Fruit fly (Drosophila melanogaster) whole organism, embryonic: ENCODE measurements around the gene CG42824.

Experiments used
- Atf-2 ChIP-seq: fragments of 200-800 bp; sonication (Bioruptor generic); optimal IDR thresholded peaks from 2 replicates; lab custom pipeline; 2016; ENCODE audit warnings: missing biosample characterization, missing genetic modification characterization
- CG12155 ChIP-seq: fragments of 200-800 bp; sonication (Bioruptor generic); optimal IDR thresholded peaks from 3 replicates; lab custom pipeline; 2016; ENCODE audit warnings: missing biosample characterization, missing genetic modification characterization
- CG17359 ChIP-seq: fragments of 200-800 bp; sonication (Bioruptor generic); optimal IDR thresholded peaks from 3 replicates; lab custom pipeline; 2018; ENCODE audit warnings: missing biosample characterization, mild to moderate bottlenecking, missing genetic modification characterization, moderate library complexity
- CG17802 ChIP-seq: fragments of 200-800 bp; sonication (Bioruptor generic); optimal IDR thresholded peaks from 2 replicates; lab custom pipeline; 2018; ENCODE audit warnings: missing biosample characterization, mild to moderate bottlenecking, missing genetic modification characterization, moderate library complexity
- CG1832 ChIP-seq: fragments of 200-800 bp; sonication (Bioruptor generic); optimal IDR thresholded peaks from 2 replicates; lab custom pipeline; 2017; ENCODE audit warnings: missing biosample characterization, mild to moderate bottlenecking, missing genetic modification characterization, inconsistent platforms
- CG18476 ChIP-seq: fragments of 200-800 bp; sonication (Bioruptor generic); optimal IDR thresholded peaks from 2 replicates; lab custom pipeline; 2016; ENCODE audit warnings: missing biosample characterization, mild to moderate bottlenecking, missing genetic modification characterization
- CG2202 ChIP-seq: fragments of 200-800 bp; sonication (Bioruptor generic); optimal IDR thresholded peaks from 2 replicates; lab custom pipeline; 2018; ENCODE audit warnings: missing biosample characterization, mild to moderate bottlenecking, missing genetic modification characterization
- CG31365 ChIP-seq: fragments of 200-800 bp; sonication (Bioruptor generic); optimal IDR thresholded peaks from 2 replicates; lab custom pipeline; 2018; ENCODE audit warnings: missing biosample characterization, mild to moderate bottlenecking, missing genetic modification characterization
- CG3995 ChIP-seq: fragments of 200-800 bp; sonication (Bioruptor generic); optimal IDR thresholded peaks from 3 replicates; lab custom pipeline; 2016; ENCODE audit warnings: missing biosample characterization, missing genetic modification characterization
- CG42726 ChIP-seq: fragments of 200-800 bp; sonication (Bioruptor generic); IDR thresholded peaks from 2 replicates; pipeline ENCODE4 v1.3.6; 2022; ENCODE audit warnings: missing biosample characterization, missing genetic modification characterization; ENCODE audit not compliant: partially characterized antibody
- CG4707 ChIP-seq: fragments of 200-800 bp; sonication (Bioruptor generic); optimal IDR thresholded peaks from 2 replicates; lab custom pipeline; 2018; ENCODE audit warnings: missing biosample characterization, mild to moderate bottlenecking, missing genetic modification characterization, moderate library complexity
- CG6854 ChIP-seq: fragments of 200-800 bp; sonication (Bioruptor generic); optimal IDR thresholded peaks from 3 replicates; lab custom pipeline; 2017; ENCODE audit warnings: missing biosample characterization, mild to moderate bottlenecking, missing genetic modification characterization
- CG7556 ChIP-seq: fragments of 200-800 bp; sonication (Bioruptor generic); optimal IDR thresholded peaks from 2 replicates; lab custom pipeline; 2017; ENCODE audit warnings: missing biosample characterization, mild to moderate bottlenecking, missing genetic modification characterization
- CG7987 ChIP-seq: fragments of 200-800 bp; sonication (Bioruptor generic); optimal IDR thresholded peaks from 2 replicates; lab custom pipeline; 2018; ENCODE audit warnings: missing biosample characterization, mild to moderate bottlenecking, missing genetic modification characterization, moderate library complexity
- CG8290 ChIP-seq, 3 experiments: fragments of 200-800 bp; sonication (Bioruptor generic); optimal IDR thresholded peaks; 2 replicates each; lab custom pipeline; 2016 to 2019; ENCODE audit warnings: missing biosample characterization in 3 of 3, missing genetic modification characterization in 3 of 3, mild to moderate bottlenecking in 2 of 3, moderate library complexity in 1 of 3
- Dref ChIP-seq: fragments of 200-800 bp; sonication (Bioruptor generic); IDR thresholded peaks from 2 replicates; pipeline ENCODE4 v1.3.6; 2022; ENCODE audit warnings: missing biosample characterization, missing genetic modification characterization
- Fer1 ChIP-seq: fragments of 200-800 bp; sonication (Bioruptor generic); optimal IDR thresholded peaks from 2 replicates; lab custom pipeline; 2017; ENCODE audit warnings: missing biosample characterization, mild to moderate bottlenecking, missing genetic modification characterization
- Hr3 ChIP-seq: fragments of 200-800 bp; sonication (Bioruptor generic); optimal IDR thresholded peaks from 3 replicates; lab custom pipeline; 2016; ENCODE audit warnings: missing biosample characterization, missing genetic modification characterization
- Hr78 ChIP-seq, 2 experiments: fragments of 200-800 bp in 1 of 2; fragments of >200 bp in 1 of 2; sonication (Bioruptor generic) in 1 of 2; optimal IDR thresholded peaks; 2 replicates each; lab custom pipeline; 2017 to 2019; ENCODE audit warnings: missing biosample characterization in 2 of 2, missing genetic modification characterization in 2 of 2, mild to moderate bottlenecking in 1 of 2, moderate library complexity in 1 of 2
- Lim3 ChIP-seq: fragments of 200-800 bp; sonication (Bioruptor generic); IDR thresholded peaks from 2 replicates; pipeline ENCODE4 v1.3.6; 2022; ENCODE audit warnings: missing biosample characterization, missing genetic modification characterization
- Max ChIP-seq: fragments of 200-800 bp; sonication (Bioruptor generic); optimal IDR thresholded peaks from 2 replicates; lab custom pipeline; 2016; ENCODE audit warnings: missing biosample characterization, mild to moderate bottlenecking, missing genetic modification characterization
- Mes4 ChIP-seq: fragments of 200-800 bp; sonication (Bioruptor generic); optimal IDR thresholded peaks from 2 replicates; lab custom pipeline; 2016; ENCODE audit warnings: missing biosample characterization, missing genetic modification characterization
- Ptx1 ChIP-seq: fragments of 200-800 bp; sonication (Bioruptor generic); IDR thresholded peaks from 2 replicates; pipeline ENCODE4 v1.3.6; 2022; ENCODE audit warnings: missing biosample characterization, missing genetic modification characterization
- Trl ChIP-seq, 3 experiments: fragments of >200 bp in 2 of 3; fragments of 200-800 bp in 1 of 3; sonication (Bioruptor generic) in 1 of 3; optimal IDR thresholded peaks; 2 replicates in 1 of 3; 3 replicates in 2 of 3; lab custom pipeline; 2016 to 2017; ENCODE audit warnings: missing biosample characterization in 1 of 3, missing genetic modification characterization in 1 of 3
- br ChIP-seq: fragments of >200 bp; optimal IDR thresholded peaks from 2 replicates; lab custom pipeline; 2017
- cad ChIP-seq: fragments of >200 bp; optimal IDR thresholded peaks from 2 replicates; lab custom pipeline; 2017; ENCODE audit warnings: missing biosample characterization, missing genetic modification characterization
- dm ChIP-seq: fragments of 200-800 bp; sonication (Bioruptor generic); optimal IDR thresholded peaks from 3 replicates; lab custom pipeline; 2016; ENCODE audit warnings: missing biosample characterization, missing genetic modification characterization
- dmrt99B ChIP-seq: fragments of 200-800 bp; sonication (Bioruptor generic); optimal IDR thresholded peaks from 2 replicates; lab custom pipeline; 2018; ENCODE audit warnings: missing biosample characterization, mild to moderate bottlenecking, missing genetic modification characterization, moderate library complexity
- ems ChIP-seq: fragments of 200-800 bp; sonication (Bioruptor generic); optimal IDR thresholded peaks from 3 replicates; lab custom pipeline; 2016; ENCODE audit warnings: missing biosample characterization, missing genetic modification characterization
- en ChIP-seq: fragments of 200-800 bp; sonication (Bioruptor generic); optimal IDR thresholded peaks from 2 replicates; lab custom pipeline; 2016; ENCODE audit warnings: missing biosample characterization, missing genetic modification characterization
- eve ChIP-seq, 2 experiments: fragments of >200 bp; optimal IDR thresholded peaks; 2 replicates each; lab custom pipeline; 2017; ENCODE audit warnings: missing biosample characterization in 2 of 2, missing genetic modification characterization in 2 of 2
- ewg ChIP-seq: fragments of 200-800 bp; sonication (Bioruptor generic); optimal IDR thresholded peaks from 3 replicates; lab custom pipeline; 2017; ENCODE audit warnings: mild to moderate bottlenecking, missing biosample characterization, missing genetic modification reagents, missing genetic modification characterization
- gce ChIP-seq: fragments of 200-800 bp; sonication (Bioruptor generic); IDR thresholded peaks from 3 replicates; pipeline ENCODE4 v1.3.6; 2022; ENCODE audit warnings: missing biosample characterization, missing genetic modification characterization
- grn ChIP-seq: fragments of 200-800 bp; sonication (Bioruptor generic); optimal IDR thresholded peaks from 3 replicates; lab custom pipeline; 2017; ENCODE audit warnings: missing biosample characterization, missing genetic modification characterization
- hbn ChIP-seq: fragments of 200-800 bp; sonication (Bioruptor generic); IDR thresholded peaks from 2 replicates; pipeline ENCODE4 v1.3.6; 2022; ENCODE audit warnings: missing biosample characterization, missing genetic modification characterization; ENCODE audit not compliant: partially characterized antibody
- ind ChIP-seq: fragments of 200-800 bp; sonication (Bioruptor generic); optimal IDR thresholded peaks from 3 replicates; lab custom pipeline; 2016; ENCODE audit warnings: missing biosample characterization, missing genetic modification characterization
- kay ChIP-seq: fragments of 200-800 bp; sonication (Bioruptor generic); optimal IDR thresholded peaks from 2 replicates; lab custom pipeline; 2016; ENCODE audit warnings: missing biosample characterization, missing genetic modification characterization
- klu ChIP-seq: fragments of 200-800 bp; sonication (Bioruptor generic); IDR thresholded peaks from 2 replicates; pipeline ENCODE4 v1.3.6; 2022; ENCODE audit warnings: missing biosample characterization, missing genetic modification characterization
- nerfin-1 ChIP-seq: fragments of 200-800 bp; sonication (Bioruptor generic); optimal IDR thresholded peaks from 3 replicates; lab custom pipeline; 2019; ENCODE audit warnings: missing biosample characterization, mild to moderate bottlenecking, missing genetic modification characterization, moderate library complexity
- pho ChIP-seq: fragments of 200-800 bp; sonication (Bioruptor generic); optimal IDR thresholded peaks from 2 replicates; lab custom pipeline; 2016; ENCODE audit warnings: missing biosample characterization, missing genetic modification characterization
- ranshi ChIP-seq: fragments of 200-800 bp; sonication (Bioruptor generic); IDR thresholded peaks from 2 replicates; pipeline ENCODE4 v1.3.6; 2022; ENCODE audit warnings: missing biosample characterization, missing genetic modification characterization
- sr ChIP-seq: fragments of 200-800 bp; sonication (Bioruptor generic); IDR thresholded peaks from 3 replicates; pipeline ENCODE4 v1.3.6; 2022; ENCODE audit warnings: missing biosample characterization, missing genetic modification characterization
- stwl ChIP-seq: fragments of 200-800 bp; sonication (Bioruptor generic); optimal IDR thresholded peaks from 3 replicates; lab custom pipeline; 2018; ENCODE audit warnings: missing biosample characterization, mild to moderate bottlenecking, missing genetic modification characterization, moderate library complexity
- tgo ChIP-seq: fragments of 200-800 bp; sonication (Bioruptor generic); IDR thresholded peaks from 3 replicates; pipeline ENCODE4 v1.3.6; 2022; ENCODE audit warnings: missing biosample characterization, missing genetic modification characterization
- tio ChIP-seq: fragments of 200-800 bp; sonication (Bioruptor generic); optimal IDR thresholded peaks from 2 replicates; lab custom pipeline; 2017; ENCODE audit warnings: missing biosample characterization, missing genetic modification characterization, inconsistent platforms
- vfl ChIP-seq: fragments of 200-800 bp; sonication (Bioruptor generic); optimal IDR thresholded peaks from 2 replicates; lab custom pipeline; 2016; ENCODE audit warnings: missing biosample characterization, missing genetic modification characterization
- yki ChIP-seq: fragments of >200 bp; optimal IDR thresholded peaks from 3 replicates; lab custom pipeline; 2018
- zen2 ChIP-seq: fragments of 200-800 bp; sonication (Bioruptor generic); IDR thresholded peaks from 3 replicates; pipeline ENCODE4 v1.3.6; 2022; ENCODE audit warnings: missing biosample characterization, missing genetic modification characterization; ENCODE audit not compliant: partially characterized antibody

The CG42824 gene

DNA sequence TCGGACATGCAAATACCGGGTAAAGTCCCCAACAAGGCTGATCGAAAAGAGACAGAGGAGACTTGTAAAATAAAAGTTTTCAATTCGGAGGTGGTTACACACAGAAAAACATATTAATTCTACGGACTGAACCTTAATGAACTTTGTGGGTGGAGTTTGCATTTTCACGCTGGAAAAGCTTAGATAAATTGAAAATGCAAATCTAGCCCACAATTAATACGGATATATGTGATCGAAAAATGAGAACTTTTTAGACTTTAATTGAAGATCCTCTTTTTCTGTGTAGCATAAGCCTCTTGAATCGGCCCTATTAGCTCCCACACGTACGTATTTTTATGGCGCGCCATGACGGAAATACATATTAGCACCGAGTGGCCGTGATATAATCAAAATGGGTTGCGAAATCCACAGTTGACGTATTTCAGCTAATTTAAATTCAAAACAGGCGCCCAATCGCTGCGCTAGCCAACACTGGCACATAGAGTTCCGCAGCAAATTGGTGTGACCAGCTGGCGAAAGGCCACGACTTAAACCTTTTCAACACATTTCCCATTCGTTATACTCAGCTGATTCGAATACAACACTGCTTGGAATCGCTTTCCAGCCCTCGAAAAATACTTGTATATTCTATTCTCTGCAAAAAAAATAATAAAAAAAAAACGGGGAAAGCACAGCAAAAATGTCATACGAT, 20.8 kb downstream of the CG42824 start (continued):
- TF ChIP-seq klu (GFP tag; lab: Robert Waterston, UW): no peak
- no peak for TF ChIP-seq cad (GFP tag; lab: Kevin White, UChicago)
- peak; percentile 62 for TF ChIP-seq ind (GFP tag; lab: Kevin White, UChicago)
- peak; percentile 51 for TF ChIP-seq tio (GFP tag; lab: Kevin White, UChicago)
- peak; percentile 3 for TF ChIP-seq CG2202 (tag; lab: Kevin White, UChicago)
- TF ChIP-seq CG31365: peak; percentile 63
- TF ChIP-seq eve (GFP tag; optimal IDR thresholded peaks at IDR 0.05; lab: Kevin White, UChicago): peak in 1 of 2 experiments; percentile 87
- TF ChIP-seq CG17802 (tag; lab: Kevin White, UChicago): peak; percentile 9
- TF ChIP-seq CG18476: no peak
- peak; percentile 58; the same call in 1 of the 2 replicates for TF ChIP-seq Ptx1 (GFP tag; lab: Robert Waterston, UW)
- peak; percentile 56 for TF ChIP-seq dm (GFP tag; lab: Kevin White, UChicago)
- peak; percentile 49 for TF ChIP-seq nerfin-1 (tag; lab: Kevin White, UChicago)
- TF ChIP-seq sr: peak; percentile 50; the same call in 1 of the 3 replicates
- TF ChIP-seq, all 482 proteins: peak for 313

DNA sequence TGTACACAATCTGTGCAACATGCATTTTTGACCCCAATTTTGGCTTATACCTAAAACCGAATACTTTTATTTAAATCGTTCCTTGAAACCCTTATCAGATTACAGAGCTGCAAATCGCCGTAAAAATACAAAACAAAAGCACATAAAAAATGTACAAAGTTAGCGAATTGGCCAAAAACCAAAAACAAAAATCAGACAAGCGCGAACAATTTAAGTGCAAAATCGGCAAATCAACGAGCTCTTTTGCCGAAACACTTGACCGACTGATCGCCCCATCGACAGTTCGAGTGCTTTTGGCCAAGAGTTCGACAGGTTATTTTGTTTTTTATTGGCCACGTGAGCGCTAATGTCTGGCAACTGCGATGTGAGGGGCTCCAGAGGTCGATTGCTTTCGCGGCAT, 24.4 kb downstream of the CG42824 start:
- TF ChIP-seq CG42726 (GFP tag; lab: Robert Waterston, UW): no peak
- TF ChIP-seq vfl (GFP tag; lab: Kevin White, UChicago): no peak
- TF ChIP-seq kay (GFP tag; lab: Kevin White, UChicago): no peak
- TF ChIP-seq CG7987: no peak
- TF ChIP-seq gce (GFP tag; lab: Robert Waterston, UW): no peak
- TF ChIP-seq Mes4 (GFP tag; lab: Kevin White, UChicago): no peak
- no peak for TF ChIP-seq Trl (optimal IDR thresholded peaks at IDR 0.05; lab: Kevin White, UChicago)
- TF ChIP-seq Trl (GFP tag; optimal IDR thresholded peaks at IDR 0.05; lab: Kevin White, UChicago): no peak
- TF ChIP-seq Dref (GFP tag; lab: Robert Waterston, UW): no peak
- TF ChIP-seq ranshi (GFP tag; lab: Robert Waterston, UW): no peak
- TF ChIP-seq CG7556 (GFP tag; lab: Kevin White, UChicago): no peak
- no peak for TF ChIP-seq Fer1 (GFP tag; lab: Kevin White, UChicago)
- no peak for TF ChIP-seq CG4707 (GFP tag; lab: Kevin White, UChicago)
- TF ChIP-seq CG1832 (GFP tag; lab: Kevin White, UChicago): no peak
- TF ChIP-seq Hr3: no peak
- no peak for TF ChIP-seq tgo (GFP tag; lab: Robert Waterston, UW)
- no peak for TF ChIP-seq CG17359
- TF ChIP-seq Hr78 (GFP tag; optimal IDR thresholded peaks at IDR 0.05; lab: Kevin White, UChicago): no peak
- TF ChIP-seq zen2 (GFP tag; lab: Robert Waterston, UW): no peak

DNA sequence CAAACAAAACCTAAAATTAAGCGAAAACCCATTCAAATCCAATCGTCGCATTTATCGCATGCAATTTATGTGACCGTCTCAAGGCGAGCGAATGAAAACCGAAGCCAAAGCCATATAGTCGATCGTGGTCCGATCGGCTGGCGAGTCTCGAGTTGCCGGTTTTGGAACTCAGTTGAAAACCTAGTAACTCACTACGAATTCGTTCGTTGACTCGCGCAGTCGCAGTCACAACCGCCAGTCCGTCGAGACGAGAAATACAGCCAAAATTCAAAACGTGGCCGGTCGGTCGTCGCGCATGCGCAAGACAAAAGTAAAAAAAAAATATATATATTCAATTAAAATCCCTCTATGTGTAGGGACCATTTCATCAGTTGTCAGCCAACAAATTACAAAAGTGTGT, 26.6 kb downstream of the CG42824 start, which contains the start of gene lute:
TSS of gene lute (plus strand) at position 203 of the 400 bp plus-strand sequence.
- no peak for TF ChIP-seq stwl (tag; lab: Kevin White, UChicago)
- TF ChIP-seq grn (GFP tag; lab: Kevin White, UChicago): no peak
- TF ChIP-seq ewg (GFP tag; lab: Kevin White, UChicago): peak; percentile 27
- TF ChIP-seq CG6854 (GFP tag; lab: Kevin White, UChicago): no peak
- TF ChIP-seq Lim3 (GFP tag; lab: Robert Waterston, UW): no peak
- TF ChIP-seq yki (lab: Kevin White, UChicago): no peak
- TF ChIP-seq ems (GFP tag; lab: Kevin White, UChicago): no peak
- TF ChIP-seq Max (GFP tag; lab: Kevin White, UChicago): no peak
- TF ChIP-seq pho (GFP tag; lab: Kevin White, UChicago): no peak
- TF ChIP-seq br (lab: Kevin White, UChicago): no peak
- TF ChIP-seq gce (GFP tag; lab: Robert Waterston, UW): no peak
- no peak for TF ChIP-seq CG12155 (GFP tag; lab: Kevin White, UChicago)
- TF ChIP-seq cad (GFP tag; lab: Kevin White, UChicago): no peak
- TF ChIP-seq dmrt99B (tag; lab: Kevin White, UChicago): no peak
- no peak for TF ChIP-seq CG3995
- TF ChIP-seq en (GFP tag; lab: Kevin White, UChicago): no peak
- no peak for TF ChIP-seq hbn (GFP tag; lab: Robert Waterston, UW)
- TF ChIP-seq CG8290 (GFP tag; optimal IDR thresholded peaks at IDR 0.05; lab: Kevin White, UChicago): no peak
- peak in 1 of 2 experiments; percentile 19 for TF ChIP-seq CG8290 (tag; optimal IDR thresholded peaks at IDR 0.05; lab: Kevin White, UChicago)
- TF ChIP-seq Atf-2 (GFP tag; lab: Kevin White, UChicago): no peak
